Fruit fly (Drosophila melanogaster) whole organism, wandering third instar larva: Measurements from ENCODE around the gene CG3823.

ENCODE experiments used
- Abd-B ChIP-seq: fragments of >200 bp; optimal IDR thresholded peaks from 2 replicates; lab custom pipeline; 2017; ENCODE audit warnings: missing biosample characterization, missing genetic modification characterization
- CG32264 ChIP-seq: fragments of 200-800 bp; sonication (Bioruptor generic); optimal IDR thresholded peaks from 2 replicates; lab custom pipeline; 2016; ENCODE audit warnings: missing biosample characterization, missing genetic modification characterization
- CrebA ChIP-seq: fragments of 200-800 bp; sonication (Bioruptor generic); optimal IDR thresholded peaks from 2 replicates; lab custom pipeline; 2016; ENCODE audit warnings: missing biosample characterization, mild to moderate bottlenecking, missing genetic modification characterization, borderline replicate concordance
- Dfd ChIP-seq: fragments of >200 bp; optimal IDR thresholded peaks from 2 replicates; lab custom pipeline; 2017; ENCODE audit warnings: missing biosample characterization, missing genetic modification characterization
- Dif ChIP-seq: fragments of 200-275, 200-300 bp; sonication (Bioruptor generic); optimal IDR thresholded peaks from 2 replicates; lab custom pipeline; 2018; ENCODE audit warnings: missing biosample characterization, missing genetic modification characterization; ENCODE audit not compliant: partially characterized antibody
- HLH106 ChIP-seq: fragments of 200-800 bp; optimal IDR thresholded peaks from 3 replicates; lab custom pipeline; 2019; ENCODE audit warnings: missing biosample characterization, mild to moderate bottlenecking, missing genetic modification characterization, moderate library complexity
- Hr78 ChIP-seq: fragments of >200 bp; optimal IDR thresholded peaks from 2 replicates; lab custom pipeline; 2017; ENCODE audit warnings: missing biosample characterization, missing genetic modification characterization
- Hr83 ChIP-seq: fragments of 200-300 bp; sonication (Bioruptor generic); optimal IDR thresholded peaks from 2 replicates; lab custom pipeline; 2016; ENCODE audit warnings: missing biosample characterization, mild to moderate bottlenecking, missing genetic modification characterization, moderate library complexity; ENCODE audit not compliant: poor library complexity, severe bottlenecking
- Mio ChIP-seq: sonication (Bioruptor generic); optimal IDR thresholded peaks from 2 replicates; lab custom pipeline; 2016; ENCODE audit warnings: missing biosample characterization, missing genetic modification characterization
- Myc ChIP-seq: fragments of >200 bp; optimal IDR thresholded peaks from 2 replicates; lab custom pipeline; 2017
- N ChIP-seq: fragments of >200 bp; optimal IDR thresholded peaks from 2 replicates; lab custom pipeline; 2018; ENCODE audit warnings: missing biosample characterization, missing external identifiers, missing genetic modification characterization
- OdsH ChIP-seq: fragments of 200-800 bp; sonication (Bioruptor generic); optimal IDR thresholded peaks from 2 replicates; lab custom pipeline; 2016; ENCODE audit warnings: missing biosample characterization, mild to moderate bottlenecking, missing genetic modification characterization
- Rel ChIP-seq, 2 experiments: fragments of 200-800 bp; sonication (Bioruptor generic) in 1 of 2; optimal IDR thresholded peaks; 2 replicates in 1 of 2; 3 replicates in 1 of 2; lab custom pipeline; 2016 to 2019; ENCODE audit warnings: mild to moderate bottlenecking in 2 of 2, missing biosample characterization in 2 of 2, missing genetic modification characterization in 2 of 2, moderate library complexity in 1 of 2
- Sp1 ChIP-seq: fragments of 200-800 bp; sonication (Bioruptor generic); optimal IDR thresholded peaks from 3 replicates; lab custom pipeline; 2019; ENCODE audit warnings: missing biosample characterization, mild to moderate bottlenecking, missing genetic modification characterization, moderate library complexity
- Vsx2 ChIP-seq: fragments of 200-300, 225-300 bp; sonication (Bioruptor generic); optimal IDR thresholded peaks from 2 replicates; lab custom pipeline; 2018; ENCODE audit warnings: missing biosample characterization, missing genetic modification characterization; ENCODE audit not compliant: partially characterized antibody
- br ChIP-seq: fragments of 200-800 bp; sonication (Bioruptor generic); optimal IDR thresholded peaks from 2 replicates; lab custom pipeline; 2016; ENCODE audit warnings: missing biosample characterization, missing genetic modification characterization
- brk ChIP-seq: fragments of 200-800 bp; sonication (Bioruptor generic); optimal IDR thresholded peaks from 2 replicates; lab custom pipeline; 2016; ENCODE audit warnings: missing biosample characterization, mild to moderate bottlenecking, missing genetic modification characterization
- dl ChIP-seq, 2 experiments: fragments of 175-275, 200-275 bp in 1 of 2; fragments of 200-275 bp in 1 of 2; sonication (Bioruptor generic); optimal IDR thresholded peaks; lab custom pipeline; 2018; ENCODE audit warnings: mild to moderate bottlenecking in 2 of 2, missing biosample characterization in 2 of 2, missing genetic modification characterization in 2 of 2, moderate library complexity in 2 of 2; ENCODE audit not compliant: partially characterized antibody in 2 of 2, insufficient read depth in 1 of 2
- dsf ChIP-seq: sonication (Bioruptor generic); optimal IDR thresholded peaks from 2 replicates; lab custom pipeline; 2016; ENCODE audit warnings: missing biosample characterization, missing genetic modification characterization, borderline replicate concordance
- ey ChIP-seq: fragments of 200-800 bp; sonication (Bioruptor generic); optimal IDR thresholded peaks from 2 replicates; lab custom pipeline; 2016; ENCODE audit warnings: missing biosample characterization, missing genetic modification characterization
- foxo ChIP-seq, 2 experiments: fragments of 200-800 bp; sonication (Bioruptor generic); optimal IDR thresholded peaks; 2 replicates in 1 of 2; 3 replicates in 1 of 2; lab custom pipeline; 2016 to 2017; ENCODE audit warnings: missing biosample characterization in 2 of 2, missing genetic modification characterization in 2 of 2
- fru ChIP-seq: fragments of 200-800 bp; sonication (Bioruptor generic); optimal IDR thresholded peaks from 3 replicates; lab custom pipeline; 2016; ENCODE audit warnings: missing biosample characterization, mild to moderate bottlenecking, missing genetic modification characterization
- h ChIP-seq: fragments of 200-800 bp; sonication (Bioruptor generic); optimal IDR thresholded peaks from 3 replicates; lab custom pipeline; 2016; ENCODE audit warnings: missing biosample characterization, mild to moderate bottlenecking, missing genetic modification characterization
- jim ChIP-seq: fragments of 175-275, 200-325 bp; sonication (Bioruptor generic); optimal IDR thresholded peaks from 2 replicates; lab custom pipeline; 2016; ENCODE audit warnings: missing biosample characterization, mild to moderate bottlenecking, missing genetic modification characterization
- lola ChIP-seq: fragments of >200 bp; optimal IDR thresholded peaks from 2 replicates; lab custom pipeline; 2017; ENCODE audit warnings: missing biosample characterization, missing genetic modification characterization
- pan ChIP-seq: fragments of >200 bp; optimal IDR thresholded peaks from 2 replicates; lab custom pipeline; 2017
- psq ChIP-seq: fragments of 200-800 bp; sonication (Bioruptor generic); optimal IDR thresholded peaks from 3 replicates; lab custom pipeline; 2017; ENCODE audit warnings: missing biosample characterization, mild to moderate bottlenecking, missing genetic modification characterization, moderate library complexity
- rgr ChIP-seq: fragments of 200-800 bp; sonication (Bioruptor generic); optimal IDR thresholded peaks from 3 replicates; lab custom pipeline; 2016; ENCODE audit warnings: missing biosample characterization, mild to moderate bottlenecking, missing genetic modification characterization
- sage ChIP-seq: fragments of 200-800 bp; sonication (Bioruptor generic); optimal IDR thresholded peaks from 2 replicates; lab custom pipeline; 2016; ENCODE audit warnings: missing biosample characterization, mild to moderate bottlenecking, missing genetic modification characterization
- sv ChIP-seq: fragments of 200-800 bp; sonication (Bioruptor generic); optimal IDR thresholded peaks from 3 replicates; lab custom pipeline; 2016; ENCODE audit warnings: missing biosample characterization, missing genetic modification characterization
- usp ChIP-seq: fragments of >200 bp; optimal IDR thresholded peaks from 2 replicates; lab custom pipeline; 2017; ENCODE audit warnings: missing biosample characterization, missing genetic modification characterization
- woc ChIP-seq: sonication (Bioruptor generic); optimal IDR thresholded peaks from 2 replicates; lab custom pipeline; 2016; ENCODE audit warnings: missing biosample characterization, mild to moderate bottlenecking, missing genetic modification characterization

Gene CG3823

dm6 chrX:6301052-6301451 is 2.7 kb upstream of the CG3823 start, which contains the start of gene CG12219:
CG12219 (minus strand) TSS chrX:6301285.
- TF ChIP-seq dsf (GFP tag; lab: Kevin White, UChicago), result no peak
- TF ChIP-seq Sp1 (GFP tag; lab: Kevin White, UChicago), result no peak
- no peak for TF ChIP-seq sage (GFP tag; lab: Kevin White, UChicago)
- no peak for TF ChIP-seq Rel (GFP tag; optimal IDR thresholded peaks at IDR 0.05; lab: Kevin White, UChicago)
- TF ChIP-seq Rel (tag; optimal IDR thresholded peaks at IDR 0.05; lab: Kevin White, UChicago), result peak; percentile 71
- TF ChIP-seq N (GFP tag; lab: Kevin White, UChicago), result no peak
- no peak for TF ChIP-seq Hr83
- no peak for TF ChIP-seq HLH106 (tag; lab: Kevin White, UChicago)
- TF ChIP-seq, all 38 proteins: peak for 1

DNA sequence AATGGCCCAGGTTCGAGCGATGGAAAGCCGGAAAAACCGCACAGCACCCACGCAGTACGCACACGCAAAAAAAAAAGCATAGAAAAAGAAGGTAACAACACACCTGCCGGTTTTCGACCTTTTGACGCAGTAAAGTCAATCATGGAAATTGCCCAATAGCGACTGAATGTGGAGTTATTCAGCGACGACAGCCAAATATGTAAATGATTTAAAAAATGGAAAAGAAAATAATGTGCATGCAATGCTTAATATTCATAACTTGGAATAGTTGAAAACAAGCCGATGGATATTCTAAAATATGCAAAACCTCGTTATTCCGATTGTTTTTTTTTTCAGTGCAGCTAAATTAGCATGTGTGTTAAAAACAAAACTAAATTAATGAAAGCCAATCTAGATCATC is 579 bp upstream of the CG3823 start:
- TF ChIP-seq br (GFP tag; lab: Kevin White, UChicago), result no peak
- TF ChIP-seq Rel (GFP tag; optimal IDR thresholded peaks at IDR 0.05; lab: Kevin White, UChicago), result no peak
- TF ChIP-seq Rel (tag; optimal IDR thresholded peaks at IDR 0.05; lab: Kevin White, UChicago), result no peak
- no peak for TF ChIP-seq dsf (GFP tag; lab: Kevin White, UChicago)
- TF ChIP-seq lola, result no peak
- TF ChIP-seq woc (GFP tag; lab: Kevin White, UChicago), result no peak
- no peak for TF ChIP-seq Abd-B (GFP tag; lab: Kevin White, UChicago)
- TF ChIP-seq sv, result no peak
- no peak for TF ChIP-seq Dfd (GFP tag; lab: Kevin White, UChicago)
- no peak for TF ChIP-seq jim (GFP tag; lab: Kevin White, UChicago)
- TF ChIP-seq CrebA (GFP tag; lab: Kevin White, UChicago), result no peak
- TF ChIP-seq Vsx2 (GFP tag; lab: Kevin White, UChicago), result no peak
- TF ChIP-seq Hr78 (GFP tag; lab: Kevin White, UChicago), result no peak
- TF ChIP-seq pan (lab: Kevin White, UChicago), result no peak
- TF ChIP-seq CG32264, result no peak
- TF ChIP-seq sage (GFP tag; lab: Kevin White, UChicago), result no peak
- TF ChIP-seq HLH106 (tag; lab: Kevin White, UChicago), result no peak
- no peak for TF ChIP-seq brk
- no peak for TF ChIP-seq fru (GFP tag; lab: Kevin White, UChicago)
- TF ChIP-seq Mio (GFP tag; lab: Kevin White, UChicago), result no peak

DNA sequence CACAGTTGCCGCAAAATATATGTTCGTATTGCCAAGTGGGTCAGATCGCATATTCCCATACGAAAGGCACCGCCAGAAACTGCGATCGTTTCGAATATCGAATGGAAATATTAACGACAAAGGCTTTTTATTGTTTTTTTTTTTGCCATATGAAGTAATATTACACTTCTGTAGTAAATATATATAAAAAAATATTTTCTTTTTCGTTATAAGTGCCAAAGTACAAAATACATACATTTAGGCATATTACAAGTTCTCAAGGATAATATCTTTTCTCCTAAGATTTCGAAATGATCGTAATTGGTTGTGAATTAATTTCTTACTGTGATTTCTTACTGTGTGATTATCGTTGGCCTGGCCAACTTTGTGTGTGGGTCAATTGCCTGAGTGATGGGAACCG is 428 bp downstream of the CG3823 start:
- TF ChIP-seq rgr (peak; percentile 7), foxo (GFP tag; optimal IDR thresholded peaks at IDR 0.05; lab: Kevin White, UChicago) (peak in 1 of 2 experiments; percentile 24), dl (GFP tag; optimal IDR thresholded peaks at IDR 0.05; lab: Kevin White, UChicago; ENCODE audit: insufficient read depth in 1 of 2, partially characterized antibody in 2 of 2) (no peak), Dif (GFP tag; lab: Kevin White, UChicago) (no peak)

DNA sequence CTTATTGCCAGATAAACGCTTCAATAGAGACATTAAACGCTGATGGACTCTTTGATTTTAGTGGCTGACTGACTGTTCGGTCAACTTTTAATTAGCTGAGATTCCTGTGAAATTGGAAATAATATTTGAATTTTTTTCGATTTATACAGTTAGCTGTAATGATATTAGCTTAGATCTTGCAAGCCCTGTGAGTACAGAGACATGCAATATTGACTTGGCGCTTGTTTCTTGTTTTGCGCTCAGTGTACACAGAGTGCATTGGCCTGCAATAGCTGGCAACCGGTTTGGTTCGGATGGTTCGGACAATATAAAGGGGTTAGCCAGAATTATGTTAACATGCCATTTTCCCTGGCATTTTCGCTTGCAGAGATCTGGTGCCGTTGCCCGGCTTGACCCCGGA is 1.5 kb downstream of the CG3823 start:
- no peak for TF ChIP-seq Myc (lab: Kevin White, UChicago)
- TF ChIP-seq woc (GFP tag; lab: Kevin White, UChicago), result peak; percentile 12
- peak; percentile 57 for TF ChIP-seq Vsx2 (GFP tag; lab: Kevin White, UChicago)
- peak; percentile 3 for TF ChIP-seq Sp1 (GFP tag; lab: Kevin White, UChicago)
- peak; percentile 19 for TF ChIP-seq OdsH (GFP tag; lab: Kevin White, UChicago)
- peak; percentile 27 for TF ChIP-seq br (GFP tag; lab: Kevin White, UChicago)
- peak; percentile 16 for TF ChIP-seq fru (GFP tag; lab: Kevin White, UChicago)
- TF ChIP-seq usp (GFP tag; lab: Kevin White, UChicago), result no peak
- TF ChIP-seq ey, result peak; percentile 2
- TF ChIP-seq rgr, result peak; percentile 14
- peak; percentile 15 for TF ChIP-seq HLH106 (tag; lab: Kevin White, UChicago)
- peak; percentile 10 for TF ChIP-seq h
- TF ChIP-seq Hr78 (GFP tag; lab: Kevin White, UChicago), result no peak
- TF ChIP-seq foxo (GFP tag; optimal IDR thresholded peaks at IDR 0.05; lab: Kevin White, UChicago), result peak in 1 of 2 experiments; percentile 37
- peak; percentile 26 for TF ChIP-seq psq (GFP tag; lab: Kevin White, UChicago)
- TF ChIP-seq Rel (GFP tag; optimal IDR thresholded peaks at IDR 0.05; lab: Kevin White, UChicago), result no peak
- no peak for TF ChIP-seq Rel (tag; optimal IDR thresholded peaks at IDR 0.05; lab: Kevin White, UChicago)
- TF ChIP-seq, all 38 proteins: peak for 12
